Fruit fly (Drosophila melanogaster) whole organism: ENCODE measurements around the gene CG7326.

Experiments used
- CG8478 ChIP-seq: fragments of >200 bp; optimal IDR thresholded peaks from 2 replicates; lab custom pipeline; 2018; ENCODE audit warnings: inconsistent platforms
- Dll ChIP-seq: fragments of >200 bp; optimal IDR thresholded peaks from 2 replicates; lab custom pipeline; 2017
- EcR ChIP-seq, 2 experiments: fragments of >200 bp; optimal IDR thresholded peaks; 2 replicates each; lab custom pipeline; 2017; ENCODE audit warnings: missing biosample characterization in 2 of 2, missing genetic modification characterization in 2 of 2, missing genetic modification reagents in 2 of 2
- pan ChIP-seq: fragments of >200 bp; optimal IDR thresholded peaks from 2 replicates; lab custom pipeline; 2017
- psq ChIP-seq: fragments of >200 bp; optimal IDR thresholded peaks from 2 replicates; lab custom pipeline; 2017
- usp ChIP-seq: fragments of >200 bp; optimal IDR thresholded peaks from 2 replicates; lab custom pipeline; 2017; ENCODE audit warnings: missing biosample characterization, missing genetic modification characterization, mixed read lengths

DNA sequence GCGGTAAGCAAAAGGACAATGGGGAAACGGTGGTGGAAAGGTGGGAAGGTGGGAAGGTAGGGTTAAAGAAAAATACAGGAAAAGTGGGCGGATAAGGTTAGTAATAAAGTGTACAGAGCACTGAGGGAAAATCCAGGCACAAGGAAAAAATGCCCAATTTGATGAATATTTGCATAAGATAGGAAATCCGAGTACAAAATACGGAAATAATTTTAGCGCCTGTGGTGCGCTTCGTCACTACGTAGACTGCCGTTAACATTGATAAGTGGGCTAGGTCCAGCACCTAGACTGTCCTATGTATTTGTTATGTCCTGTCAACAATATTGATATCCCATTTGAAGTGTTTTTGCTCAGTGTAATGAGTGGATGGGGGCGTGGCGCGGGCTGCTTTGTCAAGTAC lies 37.4 kb upstream of the CG7326 start:
- TF ChIP-seq usp (GFP tag; lab: Kevin White, UChicago) = no peak
- no peak for TF ChIP-seq Dll
- no peak for TF ChIP-seq pan (lab: Kevin White, UChicago)
- no peak for TF ChIP-seq EcR (GFP tag; optimal IDR thresholded peaks at IDR 0.05; lab: Kevin White, UChicago)
- TF ChIP-seq psq = no peak
- TF ChIP-seq CG8478 (lab: Kevin White, UChicago) = no peak
